Fruit fly (Drosophila melanogaster) whole organism, pupa: ENCODE results near the gene CG6006.

Source experiments
- CG12605 ChIP-seq: fragments of 200-800 bp; sonication (Bioruptor generic); IDR thresholded peaks from 2 replicates; pipeline ENCODE4 v1.3.6; 2022; ENCODE audit warnings: missing biosample characterization, missing genetic modification characterization
- CG13204 ChIP-seq: fragments of 200-800 bp; sonication (Bioruptor generic); optimal IDR thresholded peaks from 2 replicates; lab custom pipeline; 2018; ENCODE audit warnings: missing biosample characterization, mild to moderate bottlenecking, missing genetic modification characterization, moderate library complexity
- CG15710 ChIP-seq: fragments of 200-800 bp; sonication (Bioruptor generic); optimal IDR thresholded peaks from 2 replicates; lab custom pipeline; 2018; ENCODE audit warnings: missing biosample characterization, mild to moderate bottlenecking, missing genetic modification characterization, moderate library complexity
- CG17806 ChIP-seq: fragments of 200-800 bp; sonication (Bioruptor generic); optimal IDR thresholded peaks from 2 replicates; lab custom pipeline; 2018; ENCODE audit warnings: missing biosample characterization, mild to moderate bottlenecking, missing genetic modification characterization, moderate library complexity
- CG4496 ChIP-seq: fragments of 200-800 bp; sonication (Bioruptor generic); IDR thresholded peaks from 3 replicates; pipeline ENCODE4 v1.3.6; 2022; ENCODE audit warnings: missing biosample characterization, missing genetic modification characterization
- CG9948 ChIP-seq: fragments of 200-800 bp; sonication (Bioruptor generic); optimal IDR thresholded peaks from 2 replicates; lab custom pipeline; 2018; ENCODE audit warnings: missing biosample characterization, mild to moderate bottlenecking, missing genetic modification characterization, moderate library complexity
- D1 ChIP-seq: fragments of 200-800 bp; sonication (Bioruptor generic); optimal IDR thresholded peaks from 2 replicates; lab custom pipeline; 2018; ENCODE audit warnings: missing biosample characterization, mild to moderate bottlenecking, missing genetic modification characterization, moderate library complexity
- Ets98B ChIP-seq: fragments of 200-800 bp; sonication (Bioruptor generic); IDR thresholded peaks from 2 replicates; pipeline ENCODE4 v1.3.6; 2022; ENCODE audit warnings: missing biosample characterization, missing genetic modification characterization
- Snoo ChIP-seq: fragments of 200-800 bp; sonication (Bioruptor generic); optimal IDR thresholded peaks from 3 replicates; lab custom pipeline; 2017; ENCODE audit warnings: missing biosample characterization, mild to moderate bottlenecking, missing genetic modification characterization, inconsistent platforms
- fd96Ca ChIP-seq: fragments of 200-800 bp; sonication (Bioruptor generic); IDR thresholded peaks from 3 replicates; pipeline ENCODE4 v1.3.6; 2022; ENCODE audit warnings: missing biosample characterization, missing genetic modification characterization
- gl ChIP-seq: fragments of 200-800 bp; sonication (Bioruptor generic); optimal IDR thresholded peaks from 2 replicates; lab custom pipeline; 2018; ENCODE audit warnings: missing biosample characterization, mild to moderate bottlenecking, missing genetic modification characterization
- rn ChIP-seq: fragments of 200-800 bp; sonication (Bioruptor generic); IDR thresholded peaks from 2 replicates; pipeline ENCODE4 v1.3.6; 2022; ENCODE audit warnings: missing biosample characterization, missing genetic modification characterization

- TF ChIP-seq Snoo (tag; lab: Kevin White, UChicago) = no peak
- no peak for TF ChIP-seq D1 (tag; lab: Kevin White, UChicago)
- TF ChIP-seq CG12605 = no peak
- no peak for TF ChIP-seq fd96Ca (GFP tag; lab: Robert Waterston, UW)
- TF ChIP-seq CG4496 (GFP tag; lab: Robert Waterston, UW) = no peak
- no peak for TF ChIP-seq CG13204 (GFP tag; lab: Kevin White, UChicago)
- no peak for TF ChIP-seq rn (GFP tag; lab: Robert Waterston, UW)
- no peak for TF ChIP-seq CG15710 (tag; lab: Kevin White, UChicago)
- TF ChIP-seq gl (tag; lab: Kevin White, UChicago) = no peak
- TF ChIP-seq CG17806 (tag; lab: Kevin White, UChicago) = no peak
- no peak for TF ChIP-seq CG9948 (tag; lab: Kevin White, UChicago)
- TF ChIP-seq Ets98B = no peak
Measured at dm6 chr3R:16148712-16149111, 6.1 kb upstream of the CG6006 start.
